Worm (Caenorhabditis elegans) whole organism, early embryonic: Measurements from ENCODE around the gene ins-11.

Experiments used
- B0310.2 ChIP-seq: sonication (generic microtip); optimal IDR thresholded peaks from 2 replicates; lab custom pipeline; 2016; ENCODE audit warnings: mild to moderate bottlenecking, missing genetic modification characterization, missing compliant biosample characterization
- F13C5.2 ChIP-seq: sonication (generic microtip); optimal IDR thresholded peaks from 2 replicates; lab custom pipeline; 2017; ENCODE audit warnings: mild to moderate bottlenecking, missing genetic modification characterization, inconsistent platforms, missing compliant biosample characterization
- aly-1 ChIP-seq: sonication (generic microtip); optimal IDR thresholded peaks from 2 replicates; lab custom pipeline; 2016; ENCODE audit warnings: missing genetic modification characterization, missing compliant biosample characterization
- ama-1 ChIP-seq: fragments of 150-350 bp; optimal IDR thresholded peaks from 2 replicates; lab custom pipeline; 2014
- ceh-13 ChIP-seq: fragments of 200-800 bp; sonication (Bioruptor generic); optimal IDR thresholded peaks from 2 replicates; lab custom pipeline; 2018; ENCODE audit warnings: mild to moderate bottlenecking, missing genetic modification characterization, missing compliant biosample characterization
- ceh-36 ChIP-seq: sonication (generic microtip); optimal IDR thresholded peaks from 2 replicates; lab custom pipeline; 2016; ENCODE audit warnings: missing genetic modification characterization, inconsistent platforms, missing compliant biosample characterization
- ets-7 ChIP-seq: sonication (generic microtip); optimal IDR thresholded peaks from 2 replicates; lab custom pipeline; 2016; ENCODE audit warnings: missing genotype, missing genetic modification characterization, missing compliant biosample characterization
- flt-1 ChIP-seq: fragments of 200-800 bp; sonication (Bioruptor generic); IDR thresholded peaks from 2 replicates; pipeline ENCODE4 v1.3.6; 2022; ENCODE audit warnings: missing genetic modification characterization, missing compliant biosample characterization
- hmg-4 ChIP-seq: fragments of 200-800 bp; sonication (Bioruptor generic); optimal IDR thresholded peaks from 2 replicates; lab custom pipeline; 2018; ENCODE audit warnings: mild to moderate bottlenecking, missing genetic modification characterization, missing compliant biosample characterization
- hnd-1 ChIP-seq: sonication (generic microtip); optimal IDR thresholded peaks from 2 replicates; lab custom pipeline; 2016; ENCODE audit warnings: missing genetic modification characterization, missing compliant biosample characterization
- pes-1 ChIP-seq: fragments of 200-800 bp; sonication (Bioruptor generic); IDR thresholded peaks from 2 replicates; pipeline ENCODE4 v1.3.6; 2022; ENCODE audit warnings: missing genetic modification reagents, missing genetic modification characterization, missing compliant biosample characterization

- TF ChIP-seq aly-1 (tag; lab: Kevin White, UChicago): no peak
- no peak for TF ChIP-seq F13C5.2 (tag; lab: Kevin White, UChicago)
- no peak for TF ChIP-seq B0310.2 (tag; lab: Kevin White, UChicago)
- no peak for TF ChIP-seq ceh-36 (tag; lab: Kevin White, UChicago)
- TF ChIP-seq hmg-4: no peak
- TF ChIP-seq ama-1 (lab: Kevin White, UChicago): no peak
- TF ChIP-seq pes-1 (GFP tag; lab: Robert Waterston, UW): no peak
- no peak for TF ChIP-seq ceh-13 (GFP tag; lab: Kevin White, UChicago)
- TF ChIP-seq flt-1 (GFP tag; lab: Robert Waterston, UW): no peak
- no peak for TF ChIP-seq ets-7 (tag; lab: Kevin White, UChicago)
- no peak for TF ChIP-seq hnd-1
These were observed at the start of gene ins-11 for ce11 chrII:5556431-5556830.
